Fruit fly (Drosophila melanogaster) whole organism, pupa: ENCODE results near the gene Pak3.

Source experiments
- CG10348 ChIP-seq: fragments of 200-800 bp; sonication (Bioruptor generic); IDR thresholded peaks from 2 replicates; pipeline ENCODE4 v1.3.6; 2022; ENCODE audit warnings: missing biosample characterization, missing genetic modification characterization
- CG12605 ChIP-seq: fragments of 200-800 bp; sonication (Bioruptor generic); IDR thresholded peaks from 2 replicates; pipeline ENCODE4 v1.3.6; 2022; ENCODE audit warnings: missing biosample characterization, missing genetic modification characterization
- CG13204 ChIP-seq: fragments of 200-800 bp; sonication (Bioruptor generic); optimal IDR thresholded peaks from 2 replicates; lab custom pipeline; 2018; ENCODE audit warnings: missing biosample characterization, mild to moderate bottlenecking, missing genetic modification characterization, moderate library complexity
- CG14655 ChIP-seq: fragments of 200-800 bp; sonication (Bioruptor generic); optimal IDR thresholded peaks from 3 replicates; lab custom pipeline; 2017; ENCODE audit warnings: mild to moderate bottlenecking, missing biosample characterization, missing genetic modification reagents, missing genetic modification characterization
- CG15710 ChIP-seq: fragments of 200-800 bp; sonication (Bioruptor generic); optimal IDR thresholded peaks from 2 replicates; lab custom pipeline; 2018; ENCODE audit warnings: missing biosample characterization, mild to moderate bottlenecking, missing genetic modification characterization, moderate library complexity
- CG17806 ChIP-seq: fragments of 200-800 bp; sonication (Bioruptor generic); optimal IDR thresholded peaks from 2 replicates; lab custom pipeline; 2018; ENCODE audit warnings: missing biosample characterization, mild to moderate bottlenecking, missing genetic modification characterization, moderate library complexity
- CG32121 ChIP-seq: fragments of 200-800 bp; sonication (Bioruptor generic); IDR thresholded peaks from 2 replicates; pipeline ENCODE4 v1.3.6; 2022; ENCODE audit warnings: missing biosample characterization, missing genetic modification characterization
- CG34367 ChIP-seq: fragments of 200-800 bp; sonication (Bioruptor generic); optimal IDR thresholded peaks from 2 replicates; lab custom pipeline; 2018; ENCODE audit warnings: missing biosample characterization, mild to moderate bottlenecking, missing genetic modification characterization
- CG4496 ChIP-seq: fragments of 200-800 bp; sonication (Bioruptor generic); IDR thresholded peaks from 3 replicates; pipeline ENCODE4 v1.3.6; 2022; ENCODE audit warnings: missing biosample characterization, missing genetic modification characterization
- CG8159 ChIP-seq: fragments of 200-800 bp; sonication (Bioruptor generic); optimal IDR thresholded peaks from 3 replicates; lab custom pipeline; 2018; ENCODE audit warnings: missing biosample characterization, mild to moderate bottlenecking, missing genetic modification characterization, moderate library complexity
- CG8301 ChIP-seq: fragments of 200-800 bp; sonication (Bioruptor generic); optimal IDR thresholded peaks from 2 replicates; lab custom pipeline; 2018; ENCODE audit warnings: missing biosample characterization, mild to moderate bottlenecking, missing genetic modification characterization
- CG9948 ChIP-seq: fragments of 200-800 bp; sonication (Bioruptor generic); optimal IDR thresholded peaks from 2 replicates; lab custom pipeline; 2018; ENCODE audit warnings: missing biosample characterization, mild to moderate bottlenecking, missing genetic modification characterization, moderate library complexity
- D1 ChIP-seq: fragments of 200-800 bp; sonication (Bioruptor generic); optimal IDR thresholded peaks from 2 replicates; lab custom pipeline; 2018; ENCODE audit warnings: missing biosample characterization, mild to moderate bottlenecking, missing genetic modification characterization, moderate library complexity
- EcR ChIP-seq: fragments of 200-800 bp; sonication (Bioruptor generic); optimal IDR thresholded peaks from 3 replicates; lab custom pipeline; 2019; ENCODE audit warnings: missing biosample characterization, missing genetic modification characterization, mild to moderate bottlenecking, moderate library complexity, missing genetic modification reagents
- Ets98B ChIP-seq: fragments of 200-800 bp; sonication (Bioruptor generic); IDR thresholded peaks from 2 replicates; pipeline ENCODE4 v1.3.6; 2022; ENCODE audit warnings: missing biosample characterization, missing genetic modification characterization
- Pif1A ChIP-seq: fragments of 200-800 bp; sonication (Bioruptor generic); optimal IDR thresholded peaks from 3 replicates; lab custom pipeline; 2016; ENCODE audit warnings: missing biosample characterization, missing genetic modification characterization
- Pif1B ChIP-seq: fragments of 200-800 bp; sonication (Bioruptor generic); optimal IDR thresholded peaks from 3 replicates; lab custom pipeline; 2016; ENCODE audit warnings: missing biosample characterization, missing genetic modification characterization
- Snoo ChIP-seq: fragments of 200-800 bp; sonication (Bioruptor generic); optimal IDR thresholded peaks from 3 replicates; lab custom pipeline; 2017; ENCODE audit warnings: missing biosample characterization, mild to moderate bottlenecking, missing genetic modification characterization, inconsistent platforms
- fd96Ca ChIP-seq: fragments of 200-800 bp; sonication (Bioruptor generic); IDR thresholded peaks from 3 replicates; pipeline ENCODE4 v1.3.6; 2022; ENCODE audit warnings: missing biosample characterization, missing genetic modification characterization
- gl ChIP-seq: fragments of 200-800 bp; sonication (Bioruptor generic); optimal IDR thresholded peaks from 2 replicates; lab custom pipeline; 2018; ENCODE audit warnings: missing biosample characterization, mild to moderate bottlenecking, missing genetic modification characterization
- rn ChIP-seq: fragments of 200-800 bp; sonication (Bioruptor generic); IDR thresholded peaks from 2 replicates; pipeline ENCODE4 v1.3.6; 2022; ENCODE audit warnings: missing biosample characterization, missing genetic modification characterization

The Pak3 gene

DNA sequence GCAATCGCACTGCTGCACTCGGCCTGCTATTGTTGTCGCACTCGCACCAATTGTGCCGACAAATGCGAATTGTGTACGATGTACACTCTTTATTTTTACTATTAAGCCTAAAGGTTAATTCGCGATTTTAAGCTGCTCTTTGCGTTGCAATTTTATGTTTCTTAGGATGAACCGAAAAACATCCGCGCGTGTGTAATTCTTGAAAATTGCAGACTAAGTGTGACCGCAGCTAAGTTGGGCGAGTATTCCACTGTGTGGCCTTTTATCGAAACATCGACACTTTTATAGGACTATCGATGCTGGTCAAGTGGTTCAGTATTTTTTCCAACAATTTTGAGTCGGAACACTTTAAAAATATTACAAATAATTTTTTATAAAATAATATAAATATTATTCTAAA lies at the start of gene Pak3:
Pak3 (minus strand) TSS at position 225 of the 400 bp plus-strand sequence.
- TF ChIP-seq CG12605 (GFP tag; lab: Robert Waterston, UW) (no peak), CG4496 (0 out of 3 replicates have a peak, but pooled peaks have one; percentile 10), EcR (GFP tag; lab: Kevin White, UChicago) (no peak), CG14655 (GFP tag; lab: Kevin White, UChicago) (no peak), CG34367 (tag; lab: Kevin White, UChicago) (no peak), Ets98B (GFP tag; lab: Robert Waterston, UW) (no peak), CG10348 (GFP tag; lab: Robert Waterston, UW) (no peak)

DNA sequence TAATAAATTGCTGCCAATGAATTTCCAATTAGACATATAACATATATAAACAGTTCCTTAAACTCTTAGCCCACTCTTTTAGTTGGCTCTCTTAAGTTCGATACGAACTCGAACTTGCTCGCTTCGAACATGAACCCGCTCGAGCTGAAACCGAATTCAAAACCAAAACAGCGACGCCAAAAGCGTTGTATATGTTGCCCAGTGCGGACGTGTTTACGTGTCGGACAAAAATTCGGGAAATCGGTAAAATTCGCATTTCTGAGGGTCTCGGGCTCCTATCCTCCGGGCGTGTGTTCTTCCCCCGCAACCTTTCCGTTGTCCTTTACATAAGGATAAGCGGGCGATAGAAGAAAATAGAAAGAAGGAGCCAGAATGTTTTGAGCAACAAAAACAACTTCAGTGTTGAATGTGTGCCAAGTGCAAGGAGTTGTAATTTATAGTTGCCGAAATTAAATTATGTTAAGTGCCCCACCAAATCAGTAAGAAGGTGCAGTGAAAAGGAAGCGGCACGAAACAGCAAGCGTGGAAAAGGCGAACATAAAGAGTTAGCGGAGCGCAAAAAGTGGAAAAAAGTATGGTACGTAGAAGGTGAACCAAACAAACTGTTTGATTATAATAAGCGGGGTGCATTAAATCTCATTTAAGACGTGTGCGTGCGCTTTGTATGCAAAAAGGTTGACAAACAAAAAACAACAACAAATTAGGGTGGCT lies 49.1 kb upstream of the Pak3 start, which contains the start of gene CG42342:
CG42342 (plus strand) TSS at position 176 of the 711 bp plus-strand sequence.
- TF ChIP-seq CG12605 (GFP tag; lab: Robert Waterston, UW) (peak; percentile 12; the same call in 1 of the 2 replicates), CG13204 (GFP tag; lab: Kevin White, UChicago) (peak; percentile 8), rn (GFP tag; lab: Robert Waterston, UW) (no peak)
- TF ChIP-seq, all 21 proteins: peak for 2

DNA sequence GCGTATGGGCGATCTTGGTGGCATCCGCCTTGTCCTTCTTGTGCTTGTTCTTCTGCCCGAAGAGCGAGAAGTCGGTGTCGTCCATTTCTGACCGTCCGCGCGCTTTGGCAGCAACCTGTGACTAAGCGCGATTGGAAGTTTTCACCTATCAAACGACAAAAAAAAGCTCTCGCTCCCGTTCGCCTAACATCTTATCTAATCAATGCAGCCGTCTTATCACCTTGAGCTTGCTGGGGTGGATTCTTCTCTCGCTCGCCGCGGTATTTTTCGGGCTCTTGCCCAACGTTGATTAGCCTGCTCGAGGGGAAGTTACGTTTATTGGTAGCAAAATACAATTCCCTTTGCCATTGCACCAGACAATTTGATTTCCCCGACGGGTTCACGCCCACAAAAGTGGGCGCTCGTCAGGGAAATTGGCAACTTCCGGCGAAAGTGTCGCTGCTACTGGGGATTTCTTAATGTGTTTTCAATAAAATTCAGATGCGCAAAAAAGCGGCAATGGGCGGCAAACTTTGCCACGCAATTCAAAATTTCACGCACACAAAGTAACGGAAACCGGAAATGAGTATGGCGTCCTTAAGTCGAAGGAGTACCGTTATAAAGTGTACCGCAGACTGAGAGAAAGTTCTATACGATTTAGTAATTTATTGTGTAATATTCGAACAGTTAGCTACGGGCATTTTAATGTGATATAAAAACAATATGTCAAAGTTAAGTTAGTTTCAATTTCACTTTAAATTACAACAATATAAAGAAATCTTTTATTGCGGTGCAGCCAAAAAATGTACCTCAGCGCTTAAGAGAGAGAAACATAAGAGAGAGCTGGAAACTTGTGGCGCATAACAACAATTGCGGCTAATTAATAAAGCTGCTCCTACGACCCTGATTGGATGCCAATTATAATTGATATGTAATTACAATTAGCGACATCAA lies 47.6 kb upstream of the Pak3 start, which contains the start of gene Decay:
Decay (minus strand) TSS at position 132 of the 933 bp plus-strand sequence.
- TF ChIP-seq EcR (GFP tag; lab: Kevin White, UChicago), result no peak
- TF ChIP-seq CG32121 (GFP tag; lab: Robert Waterston, UW), result no peak
- TF ChIP-seq CG15710, result no peak
- no peak for TF ChIP-seq CG9948 (tag; lab: Kevin White, UChicago)
- no peak for TF ChIP-seq CG12605 (GFP tag; lab: Robert Waterston, UW)
- TF ChIP-seq CG13204 (GFP tag; lab: Kevin White, UChicago), result no peak
- no peak for TF ChIP-seq fd96Ca (GFP tag; lab: Robert Waterston, UW)
- 0 out of 3 replicates have a peak, but pooled peaks have one; percentile 8 for TF ChIP-seq CG4496
- TF ChIP-seq Pif1A (GFP tag; lab: Kevin White, UChicago), result peak; percentile 54
- TF ChIP-seq CG10348 (GFP tag; lab: Robert Waterston, UW), result no peak
- TF ChIP-seq Ets98B (GFP tag; lab: Robert Waterston, UW), result no peak; the same call in 1 of the 2 replicates
- peak; percentile 34 for TF ChIP-seq Snoo (tag; lab: Kevin White, UChicago)
- TF ChIP-seq CG17806 (tag; lab: Kevin White, UChicago), result no peak
- no peak for TF ChIP-seq CG8159 (tag; lab: Kevin White, UChicago)
- no peak for TF ChIP-seq D1 (tag; lab: Kevin White, UChicago)
- TF ChIP-seq gl (tag; lab: Kevin White, UChicago), result no peak
- TF ChIP-seq CG14655 (GFP tag; lab: Kevin White, UChicago), result peak; percentile 29
- no peak for TF ChIP-seq rn (GFP tag; lab: Robert Waterston, UW)
- no peak for TF ChIP-seq CG34367 (tag; lab: Kevin White, UChicago)
- TF ChIP-seq Pif1B (GFP tag; lab: Kevin White, UChicago), result peak; percentile 14
- peak; percentile 37 for TF ChIP-seq CG8301 (tag; lab: Kevin White, UChicago)

DNA sequence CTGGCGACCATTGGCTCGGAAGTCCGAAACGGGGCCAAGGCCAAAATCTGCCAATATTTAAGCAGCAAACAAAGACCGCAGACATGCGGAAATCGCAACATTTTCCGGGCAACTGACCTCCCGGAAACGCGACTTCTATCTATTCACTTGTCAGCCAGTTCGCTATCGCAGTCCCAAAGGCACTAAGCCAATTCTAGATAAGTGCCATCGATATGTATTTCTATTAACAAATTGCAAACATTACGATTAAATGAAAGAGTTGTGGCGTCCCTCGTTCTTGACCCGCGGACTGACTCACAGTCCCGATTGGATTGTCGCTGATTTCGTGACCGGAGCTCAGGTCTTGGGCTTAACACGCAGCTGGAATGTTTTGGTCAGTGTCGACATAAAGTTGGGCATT lies 45.2 kb upstream of the Pak3 start, which contains the start of gene Gr89a:
Gr89a (minus strand) TSS at position 101 of the 400 bp plus-strand sequence.
- no peak for TF ChIP-seq CG15710
- no peak for TF ChIP-seq D1 (tag; lab: Kevin White, UChicago)

DNA sequence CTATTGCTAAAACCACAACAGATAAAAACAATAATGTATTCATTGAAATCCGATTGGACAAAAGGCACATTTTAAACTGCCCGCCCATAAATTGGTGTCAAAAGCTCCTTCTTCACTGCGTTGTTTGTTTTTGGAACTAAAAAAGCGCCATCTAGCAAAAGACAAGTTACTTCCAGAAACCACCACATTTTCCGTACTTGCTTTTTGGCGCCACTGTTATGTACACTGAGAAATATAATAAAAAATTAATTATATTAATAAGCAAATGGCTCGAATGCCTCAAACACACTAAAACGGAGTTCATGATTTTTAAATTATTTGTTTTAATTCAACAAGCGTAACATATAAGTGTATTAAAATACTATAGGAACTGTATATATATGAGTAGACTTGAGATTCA lies 43.8 kb upstream of the Pak3 start:
- peak; percentile 8 for TF ChIP-seq gl (tag; lab: Kevin White, UChicago)
- TF ChIP-seq Snoo (tag; lab: Kevin White, UChicago), result peak; percentile 56
- peak; percentile 57 for TF ChIP-seq CG15710
- peak; percentile 69 for TF ChIP-seq CG8159 (tag; lab: Kevin White, UChicago)
- TF ChIP-seq Pif1A (GFP tag; lab: Kevin White, UChicago), result peak; percentile 52
- TF ChIP-seq CG10348 (GFP tag; lab: Robert Waterston, UW), result no peak
- TF ChIP-seq CG8301 (tag; lab: Kevin White, UChicago), result peak; percentile 72
- TF ChIP-seq Pif1B (GFP tag; lab: Kevin White, UChicago), result peak; percentile 49
- TF ChIP-seq CG14655 (GFP tag; lab: Kevin White, UChicago), result peak; percentile 78
- peak; percentile 10 for TF ChIP-seq D1 (tag; lab: Kevin White, UChicago)
- peak; percentile 63 for TF ChIP-seq CG34367 (tag; lab: Kevin White, UChicago)
- peak; percentile 84 for TF ChIP-seq CG12605 (GFP tag; lab: Robert Waterston, UW)
- TF ChIP-seq CG9948 (tag; lab: Kevin White, UChicago), result peak; percentile 60
- TF ChIP-seq CG4496, result peak; percentile 90
- TF ChIP-seq Ets98B (GFP tag; lab: Robert Waterston, UW), result peak; percentile 87
- no peak for TF ChIP-seq EcR (GFP tag; lab: Kevin White, UChicago)
- TF ChIP-seq CG13204 (GFP tag; lab: Kevin White, UChicago), result no peak
- TF ChIP-seq CG17806 (tag; lab: Kevin White, UChicago), result peak; percentile 74
- peak; percentile 32; the same call in 1 of the 3 replicates for TF ChIP-seq fd96Ca (GFP tag; lab: Robert Waterston, UW)
- TF ChIP-seq rn (GFP tag; lab: Robert Waterston, UW), result peak; percentile 65
- TF ChIP-seq CG32121 (GFP tag; lab: Robert Waterston, UW), result peak; percentile 84
